Worm (Caenorhabditis elegans): ENCODE data around the gene F40G12.7.

Gene F40G12.7

DNA sequence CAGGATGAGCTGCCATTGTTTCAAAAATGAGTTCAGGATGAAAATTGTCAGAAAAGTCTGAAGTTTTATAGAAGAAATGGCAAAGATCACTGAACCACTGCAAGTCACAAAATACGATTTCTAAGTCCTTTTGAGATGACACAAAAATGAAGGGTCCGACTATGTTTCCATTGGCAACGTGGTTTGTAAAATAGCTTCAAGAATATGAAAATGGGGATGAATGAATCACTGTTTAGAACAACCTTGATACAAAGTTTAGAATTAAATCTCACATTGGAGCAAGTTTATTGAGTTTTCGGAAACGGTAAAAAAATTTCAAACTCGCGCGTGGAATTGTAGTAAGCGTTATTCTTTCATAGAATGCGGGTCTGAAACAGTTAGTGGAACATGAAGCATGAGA, 36.7 kb downstream of the F40G12.7 start, which contains the start of gene ddn-3:
TSS of gene ddn-3 (minus strand) at position 101 of the 400 bp plus-strand sequence.
- no peak for TF ChIP-seq unc-62 (GFP tag; optimal IDR thresholded peaks at IDR 0.05)

DNA sequence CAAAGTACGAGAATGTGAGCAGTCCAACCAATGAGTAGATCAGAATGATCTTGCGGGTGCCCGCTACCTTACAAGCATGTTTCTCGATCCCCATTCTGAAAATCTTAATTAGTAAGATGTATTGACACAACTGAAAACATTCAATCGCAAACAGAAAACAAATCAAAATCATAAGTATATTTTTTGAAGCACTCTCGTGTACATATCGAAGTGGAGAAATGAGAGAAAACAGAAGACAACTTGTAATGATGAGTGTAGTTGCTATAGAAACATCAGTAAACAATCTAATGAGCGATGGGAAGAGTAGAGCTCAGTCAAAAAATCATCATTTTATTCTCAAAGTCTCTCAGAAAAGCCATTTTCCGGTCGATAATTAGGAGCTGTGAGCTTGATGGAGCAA, 38.3 kb downstream of the F40G12.7 start, which contains the start of gene F14D7.8:
TSS of gene F14D7.8 (minus strand) at position 101 of the 400 bp plus-strand sequence.
- TF ChIP-seq unc-62 (GFP tag; optimal IDR thresholded peaks at IDR 0.05), result no peak

DNA sequence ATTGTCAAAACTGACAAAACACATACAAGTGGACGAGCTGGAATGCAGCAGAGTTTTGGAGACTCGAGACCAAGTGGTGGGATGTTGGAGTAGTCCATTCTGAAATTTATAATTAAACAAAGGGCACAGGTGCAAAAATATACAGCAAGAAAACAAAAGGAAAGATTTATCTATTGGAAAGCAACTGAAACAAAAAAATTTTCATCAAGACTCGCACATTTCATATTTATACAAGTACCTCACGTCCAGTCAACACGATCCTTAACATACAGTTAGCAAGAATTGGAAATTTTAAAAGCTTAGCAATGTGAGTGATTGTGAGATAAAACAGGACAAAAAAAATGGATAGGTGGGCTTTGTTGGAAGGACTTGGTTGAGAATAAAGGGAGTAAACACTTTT, 39.9 kb downstream of the F40G12.7 start, which contains the start of gene F47B8.1:
TSS of gene F47B8.1 (minus strand) at position 101 of the 400 bp plus-strand sequence.
- no peak for TF ChIP-seq unc-62 (GFP tag; optimal IDR thresholded peaks at IDR 0.05)

DNA sequence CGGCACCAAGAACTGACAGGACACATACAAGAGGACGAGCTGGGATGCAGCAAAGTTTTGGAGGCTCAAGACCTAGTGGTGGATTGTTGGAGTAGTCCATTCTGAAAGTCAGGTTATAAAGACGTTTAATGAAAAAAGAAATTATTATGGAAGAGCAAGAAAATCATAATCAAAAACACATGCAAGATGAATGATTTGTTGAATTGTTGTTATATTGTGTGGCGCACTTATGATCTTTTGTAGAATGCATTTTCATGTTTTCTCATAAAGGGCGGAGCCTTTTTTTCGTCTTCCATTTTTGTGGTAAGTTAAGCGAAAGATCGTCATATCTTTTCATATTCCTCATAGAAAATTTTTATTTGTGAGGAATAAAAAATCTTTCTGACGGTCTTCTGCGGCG, 42.2 kb downstream of the F40G12.7 start, which contains the start of gene F47B8.2:
TSS of gene F47B8.2 (minus strand) at position 101 of the 400 bp plus-strand sequence.
- no peak for TF ChIP-seq unc-62 (GFP tag; optimal IDR thresholded peaks at IDR 0.05)

DNA sequence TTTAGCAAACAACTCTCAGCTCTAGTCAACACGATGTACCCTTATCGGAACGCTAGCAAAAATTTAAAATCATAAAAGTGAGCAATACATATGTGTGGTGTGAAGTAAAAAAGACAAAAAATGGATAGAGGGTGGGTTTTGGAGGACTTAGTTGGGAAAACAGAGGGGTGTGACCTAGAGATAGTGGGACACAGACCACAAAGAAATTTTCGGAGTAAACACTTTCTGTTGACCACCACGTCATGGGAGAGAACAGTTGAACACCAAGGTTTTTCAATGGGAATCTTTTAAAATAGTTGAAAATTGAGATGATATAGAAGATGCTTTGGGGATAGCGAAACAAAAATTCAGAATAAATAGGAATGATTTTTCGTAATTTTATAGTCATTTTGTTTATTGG, 42.8 kb downstream of the F40G12.7 start:
- TF ChIP-seq unc-62 (GFP tag; optimal IDR thresholded peaks at IDR 0.05), result no peak

DNA sequence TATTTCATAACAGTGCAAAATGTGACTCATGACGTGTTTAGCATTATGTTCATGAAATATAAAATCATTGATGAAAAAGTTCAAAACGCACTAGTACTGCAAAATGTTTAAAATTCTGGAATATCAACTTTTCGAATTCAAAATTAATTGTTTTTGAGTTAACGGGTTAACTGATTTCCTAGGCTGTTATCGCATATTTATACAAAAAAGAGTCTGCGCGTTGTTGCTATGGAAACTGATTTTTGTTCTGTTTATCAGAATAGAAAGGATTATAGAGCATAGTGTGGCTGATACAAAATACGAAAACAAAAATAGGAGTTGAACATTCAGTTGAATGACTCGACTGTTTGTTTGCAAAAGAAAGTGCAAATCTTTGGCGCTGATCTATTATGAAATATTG, 43.3 kb downstream of the F40G12.7 start:
- TF ChIP-seq unc-62 (GFP tag; optimal IDR thresholded peaks at IDR 0.05), result no peak

DNA sequence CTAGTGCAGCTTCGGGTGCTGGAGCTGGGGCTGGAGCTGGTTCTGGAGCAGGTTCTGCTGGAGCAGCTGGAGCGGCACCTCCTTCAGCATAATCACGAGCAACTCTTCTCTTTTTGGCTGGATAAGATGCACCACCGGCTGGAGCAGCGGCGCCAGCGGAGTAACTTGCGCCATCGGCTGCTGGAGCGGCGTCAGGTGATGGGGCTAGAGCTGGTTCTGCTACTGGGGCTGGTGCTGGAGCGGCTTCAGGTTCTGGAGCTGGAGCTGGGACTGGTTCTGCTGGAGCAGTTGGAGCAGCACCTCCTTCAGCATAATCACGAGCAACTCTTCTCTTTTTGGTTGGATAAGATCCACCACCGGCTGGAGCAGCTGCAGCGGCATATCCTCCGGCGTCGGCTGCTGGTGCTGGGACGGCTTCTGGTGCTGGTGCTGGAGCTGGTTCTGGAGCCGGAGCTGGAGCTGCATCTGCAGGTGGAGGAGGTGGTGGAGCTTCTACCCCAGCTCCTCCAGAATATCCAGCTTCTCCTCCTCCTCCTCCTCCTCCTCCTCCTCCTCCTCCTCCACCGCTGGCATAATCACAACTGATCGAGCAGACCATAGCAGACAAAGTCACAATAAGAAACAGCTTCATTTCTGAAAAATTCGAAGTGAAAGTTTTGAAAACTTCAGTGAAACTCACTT, 44.9 kb downstream of the F40G12.7 start, which contains the start of gene F47B8.13:
TSS of gene F47B8.13 (minus strand) at position 631 of the 681 bp plus-strand sequence.
- no peak for TF ChIP-seq unc-62 (GFP tag; optimal IDR thresholded peaks at IDR 0.05)

DNA sequence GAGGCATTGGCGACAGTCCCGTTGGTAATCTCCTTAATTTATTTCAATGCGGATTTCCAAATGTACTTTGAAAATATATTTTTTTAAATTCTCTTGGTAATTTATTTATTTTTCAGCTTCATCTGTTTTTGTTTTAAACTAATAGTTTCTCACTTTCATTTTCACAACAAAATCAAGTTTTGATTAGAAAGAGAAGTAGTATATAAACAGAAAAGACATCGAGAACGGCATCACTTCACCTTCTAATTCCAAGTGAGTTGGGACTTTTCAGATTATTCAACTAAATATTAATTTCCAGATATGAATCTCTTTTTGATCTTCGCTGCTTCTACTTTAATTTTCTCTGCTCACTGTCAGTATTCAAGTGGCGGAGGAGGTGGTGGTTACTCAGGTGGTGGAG, 45.9 kb downstream of the F40G12.7 start, which contains the start of gene F47B8.14:
TSS of gene F47B8.14 (plus strand) at position 301 of the 400 bp plus-strand sequence.
- TF ChIP-seq unc-62 (GFP tag; optimal IDR thresholded peaks at IDR 0.05), result no peak

DNA sequence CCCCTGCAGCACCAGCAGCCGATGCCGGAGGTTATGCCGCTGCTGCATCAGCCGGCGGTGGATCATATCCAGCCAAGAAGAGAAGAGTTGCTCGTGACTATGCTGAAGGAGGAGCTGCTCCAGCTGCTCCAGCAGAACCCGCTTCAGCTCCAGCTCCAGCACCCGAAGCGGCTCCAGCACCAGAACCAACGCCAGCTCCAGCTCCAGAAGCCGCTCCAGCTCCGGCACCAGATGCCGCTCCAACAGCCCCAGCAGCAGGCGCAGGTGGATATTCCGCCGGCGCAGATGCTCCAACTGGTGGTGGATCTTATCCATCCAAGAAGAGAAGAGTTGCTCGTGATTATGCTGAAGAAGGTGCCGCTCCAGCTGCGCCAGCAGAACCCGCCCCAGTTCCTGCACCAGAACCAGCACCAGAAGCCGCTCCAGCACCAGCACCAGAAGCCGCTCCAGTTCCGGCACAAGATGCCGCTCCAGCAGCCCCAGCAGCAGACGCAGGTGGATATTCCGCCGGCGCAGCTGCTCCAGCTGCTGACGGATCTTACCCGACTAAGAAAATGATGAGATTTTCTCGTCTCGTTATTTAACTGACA, 46.5 kb downstream of the F40G12.7 start:
- TF ChIP-seq unc-62 (GFP tag; optimal IDR thresholded peaks at IDR 0.05), result no peak

DNA sequence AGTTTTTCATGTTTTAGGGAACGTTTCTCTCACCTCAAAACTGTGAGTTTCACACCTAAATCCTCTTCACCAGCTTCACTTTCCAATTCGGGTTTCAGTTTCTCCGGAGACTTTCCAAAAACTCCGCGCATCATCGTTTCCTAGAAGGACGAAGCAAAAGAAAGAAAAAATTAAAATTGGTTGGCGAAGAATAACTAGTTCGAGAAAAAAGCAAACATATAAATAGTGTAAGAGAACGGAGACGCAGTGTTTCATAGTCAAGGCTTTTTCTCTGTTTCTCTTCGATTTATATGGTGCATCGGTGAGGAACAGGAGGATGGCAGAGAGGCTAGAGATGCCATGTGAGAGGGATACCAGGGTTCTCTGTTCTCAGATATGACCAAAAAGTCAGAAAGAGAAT, 48.4 kb downstream of the F40G12.7 start, which contains the start of gene F47B8.3:
TSS of gene F47B8.3 (minus strand) at position 261 of the 400 bp plus-strand sequence.
- TF ChIP-seq unc-62 (GFP tag; optimal IDR thresholded peaks at IDR 0.05), result no peak

DNA sequence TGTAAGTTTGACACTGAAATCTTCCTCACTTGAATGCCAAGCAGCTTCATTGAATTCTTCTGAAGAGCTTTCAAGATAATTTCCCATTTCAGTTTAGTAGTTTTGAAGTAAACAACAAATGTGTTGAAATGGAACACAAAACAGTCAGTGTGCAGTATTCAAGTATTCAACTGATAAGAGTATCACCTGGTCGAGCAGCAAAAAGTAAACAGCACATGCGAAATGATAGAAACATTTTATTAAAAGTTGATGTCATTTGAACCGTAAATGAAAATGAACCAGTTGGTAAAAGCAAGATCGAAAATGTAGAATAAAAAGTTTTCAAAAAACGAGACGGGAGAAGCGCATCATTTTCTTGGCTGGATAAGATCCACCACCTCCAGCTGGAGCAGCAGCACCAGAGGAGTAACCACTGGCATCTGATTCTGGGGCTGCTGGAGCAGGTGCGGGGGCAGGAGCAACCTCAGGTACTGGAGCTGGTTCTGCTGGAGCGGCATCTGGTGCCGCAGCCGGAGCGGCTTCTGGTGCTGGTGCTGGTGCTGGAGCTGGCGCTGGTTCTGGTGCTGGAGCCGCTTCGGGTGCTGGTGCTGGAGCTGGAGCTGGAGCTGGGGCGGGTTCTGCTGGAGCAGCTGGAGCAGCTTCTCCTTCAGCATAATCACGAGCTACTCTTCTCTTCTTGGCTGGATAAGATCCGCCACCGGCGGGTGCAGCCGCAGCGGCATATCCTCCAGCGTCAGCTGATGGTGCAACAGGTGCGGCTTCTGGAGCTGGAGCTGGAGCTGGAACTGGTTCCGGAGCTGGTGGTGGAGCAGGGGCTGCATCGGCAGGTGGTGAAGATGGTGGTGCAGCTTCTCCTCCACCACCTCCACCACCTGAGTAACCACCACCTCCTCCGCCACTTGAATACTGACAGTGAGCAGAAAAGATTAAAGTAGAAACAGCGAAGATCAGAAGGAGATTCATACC, 50.4 kb downstream of the F40G12.7 start, which contains the start of the genes F47B8.4 and F47B8.18:
TSS of gene F47B8.4 (minus strand) at position 172 of the 966 bp plus-strand sequence.
TSS of gene F47B8.18 (minus strand) at position 963 of the 966 bp plus-strand sequence.
- no peak for TF ChIP-seq unc-62 (GFP tag; optimal IDR thresholded peaks at IDR 0.05)

Data from whole organism, dauer.